Fruit fly (Drosophila melanogaster): ENCODE measurements around the gene CG14434.

The CG14434 gene

DNA sequence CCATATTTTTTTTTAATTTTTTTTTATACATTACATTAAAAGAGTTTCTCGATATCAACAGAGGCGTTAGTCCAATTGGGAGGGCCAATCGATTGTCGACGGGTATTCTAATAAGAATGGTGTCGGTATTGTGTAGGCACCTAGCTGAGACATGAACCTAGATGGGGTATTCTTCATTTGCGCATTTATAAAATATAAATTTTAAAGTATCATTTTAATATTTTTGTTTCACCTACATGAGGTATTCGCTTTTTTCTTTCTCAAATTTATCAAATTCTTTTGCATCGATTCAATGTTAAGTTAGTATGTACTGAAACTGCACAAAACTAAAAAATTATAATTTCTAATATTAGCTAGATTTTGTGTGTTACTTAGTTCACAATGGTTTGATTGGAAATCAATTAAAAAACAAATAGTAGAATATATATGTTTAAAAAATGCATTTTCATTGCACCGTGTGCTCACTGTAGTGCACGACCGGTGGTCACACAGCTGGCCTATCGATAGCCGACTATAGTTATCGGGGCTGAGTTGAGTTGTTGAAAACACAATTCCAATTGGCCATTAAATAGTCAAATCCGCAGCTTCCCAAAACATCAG lies 23.1 kb downstream of the CG14434 start, which contains the start of the genes CG14435 and Tmf (continued):
- peak; percentile 86 for TF ChIP-seq CG16815 (GFP tag; optimal IDR thresholded peaks at IDR 0.05)
- TF ChIP-seq sr (GFP tag; IDR thresholded peaks at IDR 0.05) = 0 out of 3 replicates have a peak, but pooled peaks have one; percentile 41
- peak; percentile 26 for TF ChIP-seq CHES-1-like (GFP tag; optimal IDR thresholded peaks at IDR 0.05)
- TF ChIP-seq Eip74EF (GFP tag; optimal IDR thresholded peaks at IDR 0.05) = peak in 1 of 2 experiments; percentile 57
- peak; percentile 89 for TF ChIP-seq bcd (GFP tag; optimal IDR thresholded peaks at IDR 0.05)
- no peak for TF ChIP-seq Neu2 (GFP tag; optimal IDR thresholded peaks at IDR 0.05; ENCODE audit: borderline replicate concordance)
- peak; percentile 49; the same call in 2 of the 3 replicates for TF ChIP-seq Opbp (GFP tag; IDR thresholded peaks at IDR 0.05; ENCODE audit: partially characterized antibody)
- TF ChIP-seq gsb-n (tag; optimal IDR thresholded peaks at IDR 0.05) = peak; percentile 67
- no peak for TF ChIP-seq Hey (tag; optimal IDR thresholded peaks at IDR 0.05)
- no peak for TF ChIP-seq emc (GFP tag; optimal IDR thresholded peaks at IDR 0.05)
- TF ChIP-seq CG1792 (GFP tag; optimal IDR thresholded peaks at IDR 0.05) = peak; percentile 15
- peak; percentile 92 for TF ChIP-seq gem (tag; optimal IDR thresholded peaks at IDR 0.05)
- peak; percentile 33 for TF ChIP-seq dm (GFP tag; optimal IDR thresholded peaks at IDR 0.05)
- no peak for TF ChIP-seq luna (GFP tag; optimal IDR thresholded peaks at IDR 0.05)
- no peak for TF ChIP-seq cg (GFP tag; optimal IDR thresholded peaks at IDR 0.05)
- TF ChIP-seq lilli (GFP tag; optimal IDR thresholded peaks at IDR 0.05) = peak; percentile 82
- TF ChIP-seq lola (GFP tag; optimal IDR thresholded peaks at IDR 0.05) = peak in 1 of 3 experiments; percentile 88
- TF ChIP-seq Pdp1 (GFP tag; optimal IDR thresholded peaks at IDR 0.05) = peak; percentile 48 to 75
- TF ChIP-seq toy (GFP tag; IDR thresholded peaks at IDR 0.05) = peak; percentile 65
- TF ChIP-seq dimm (GFP tag; IDR thresholded peaks at IDR 0.05) = peak; percentile 55; the same call in 1 of the 2 replicates
- peak; percentile 35 for TF ChIP-seq CG1647 (GFP tag; optimal IDR thresholded peaks at IDR 0.05)
- peak; percentile 87 for TF ChIP-seq ranshi (GFP tag; IDR thresholded peaks at IDR 0.05)
- TF ChIP-seq Taf1 (GFP tag; IDR thresholded peaks at IDR 0.05) = peak; percentile 73
- TF ChIP-seq Dad (GFP tag; optimal IDR thresholded peaks at IDR 0.05) = peak; percentile 51
- TF ChIP-seq CG4404 (GFP tag; IDR thresholded peaks at IDR 0.05) = peak; percentile 87
- peak; percentile 44 for TF ChIP-seq jumu (GFP tag; optimal IDR thresholded peaks at IDR 0.05)
- TF ChIP-seq CG30431 (GFP tag; optimal IDR thresholded peaks at IDR 0.05) = peak; percentile 80
- TF ChIP-seq nom (GFP tag; optimal IDR thresholded peaks at IDR 0.05) = no peak
- no peak for TF ChIP-seq pb (GFP tag; optimal IDR thresholded peaks at IDR 0.05)
- TF ChIP-seq pros (GFP tag; optimal IDR thresholded peaks at IDR 0.05) = no peak
- peak; percentile 78 for TF ChIP-seq CG2889 (GFP tag; IDR thresholded peaks at IDR 0.05)
- TF ChIP-seq CG13287 (GFP tag; IDR thresholded peaks at IDR 0.05; ENCODE audit: partially characterized antibody) = peak; percentile 55
- TF ChIP-seq az2 (GFP tag; optimal IDR thresholded peaks at IDR 0.05) = peak; percentile 80
- TF ChIP-seq hb (GFP tag; IDR thresholded peaks at IDR 0.05; ENCODE audit: partially characterized antibody) = 0 out of 3 replicates have a peak, but pooled peaks have one; percentile 48
- TF ChIP-seq inv (GFP tag; IDR thresholded peaks at IDR 0.05; ENCODE audit: partially characterized antibody) = no peak
- TF ChIP-seq CG12942 (GFP tag; optimal IDR thresholded peaks at IDR 0.05) = peak; percentile 68
- TF ChIP-seq H15 (GFP tag; IDR thresholded peaks at IDR 0.05) = peak; percentile 82
- TF ChIP-seq CG6854 (GFP tag; optimal IDR thresholded peaks at IDR 0.05) = peak; percentile 43
- peak; percentile 64 for TF ChIP-seq CG10654 (GFP tag; optimal IDR thresholded peaks at IDR 0.05)
- TF ChIP-seq nerfin-1 (tag; optimal IDR thresholded peaks at IDR 0.05) = peak; percentile 77
- peak; percentile 91 for TF ChIP-seq CG30403 (GFP tag; optimal IDR thresholded peaks at IDR 0.05)
- TF ChIP-seq CG17361 (GFP tag; IDR thresholded peaks at IDR 0.05) = peak; percentile 94
- peak; percentile 56; the same call in 1 of the 3 replicates for TF ChIP-seq HLH4C (GFP tag; IDR thresholded peaks at IDR 0.05; ENCODE audit: partially characterized antibody)
- peak; percentile 18 for TF ChIP-seq CG3838 (GFP tag; optimal IDR thresholded peaks at IDR 0.05)
- TF ChIP-seq B-H1 (GFP tag; IDR thresholded peaks at IDR 0.05) = peak; percentile 82
- TF ChIP-seq Abd-B (GFP tag; optimal IDR thresholded peaks at IDR 0.05) = peak; percentile 90
- peak; percentile 38; the same call in 1 of the 2 replicates for TF ChIP-seq GATAe (GFP tag; conservative IDR thresholded peaks at IDR 0.05)
- TF ChIP-seq E2f1 (GFP tag; IDR thresholded peaks at IDR 0.05) = peak; percentile 86
- TF ChIP-seq ftz-f1 (GFP tag; optimal IDR thresholded peaks at IDR 0.05) = no peak
